Fruit fly (Drosophila melanogaster) whole organism, pupa: ENCODE data around the gene RtcB.

Experiments
- CG10348 ChIP-seq: fragments of 200-800 bp; sonication (Bioruptor generic); IDR thresholded peaks from 2 replicates; pipeline ENCODE4 v1.3.6; 2022; ENCODE audit warnings: missing biosample characterization, missing genetic modification characterization
- CG12605 ChIP-seq: fragments of 200-800 bp; sonication (Bioruptor generic); IDR thresholded peaks from 2 replicates; pipeline ENCODE4 v1.3.6; 2022; ENCODE audit warnings: missing biosample characterization, missing genetic modification characterization
- CG13204 ChIP-seq: fragments of 200-800 bp; sonication (Bioruptor generic); optimal IDR thresholded peaks from 2 replicates; lab custom pipeline; 2018; ENCODE audit warnings: missing biosample characterization, mild to moderate bottlenecking, missing genetic modification characterization, moderate library complexity
- CG14655 ChIP-seq: fragments of 200-800 bp; sonication (Bioruptor generic); optimal IDR thresholded peaks from 3 replicates; lab custom pipeline; 2017; ENCODE audit warnings: mild to moderate bottlenecking, missing biosample characterization, missing genetic modification reagents, missing genetic modification characterization
- CG15710 ChIP-seq: fragments of 200-800 bp; sonication (Bioruptor generic); optimal IDR thresholded peaks from 2 replicates; lab custom pipeline; 2018; ENCODE audit warnings: missing biosample characterization, mild to moderate bottlenecking, missing genetic modification characterization, moderate library complexity
- CG4496 ChIP-seq: fragments of 200-800 bp; sonication (Bioruptor generic); IDR thresholded peaks from 3 replicates; pipeline ENCODE4 v1.3.6; 2022; ENCODE audit warnings: missing biosample characterization, missing genetic modification characterization
- CG9948 ChIP-seq: fragments of 200-800 bp; sonication (Bioruptor generic); optimal IDR thresholded peaks from 2 replicates; lab custom pipeline; 2018; ENCODE audit warnings: missing biosample characterization, mild to moderate bottlenecking, missing genetic modification characterization, moderate library complexity
- EcR ChIP-seq: fragments of 200-800 bp; sonication (Bioruptor generic); optimal IDR thresholded peaks from 3 replicates; lab custom pipeline; 2019; ENCODE audit warnings: missing biosample characterization, missing genetic modification characterization, mild to moderate bottlenecking, moderate library complexity, missing genetic modification reagents
- Pif1B ChIP-seq: fragments of 200-800 bp; sonication (Bioruptor generic); optimal IDR thresholded peaks from 3 replicates; lab custom pipeline; 2016; ENCODE audit warnings: missing biosample characterization, missing genetic modification characterization
- fd96Ca ChIP-seq: fragments of 200-800 bp; sonication (Bioruptor generic); IDR thresholded peaks from 3 replicates; pipeline ENCODE4 v1.3.6; 2022; ENCODE audit warnings: missing biosample characterization, missing genetic modification characterization

DNA sequence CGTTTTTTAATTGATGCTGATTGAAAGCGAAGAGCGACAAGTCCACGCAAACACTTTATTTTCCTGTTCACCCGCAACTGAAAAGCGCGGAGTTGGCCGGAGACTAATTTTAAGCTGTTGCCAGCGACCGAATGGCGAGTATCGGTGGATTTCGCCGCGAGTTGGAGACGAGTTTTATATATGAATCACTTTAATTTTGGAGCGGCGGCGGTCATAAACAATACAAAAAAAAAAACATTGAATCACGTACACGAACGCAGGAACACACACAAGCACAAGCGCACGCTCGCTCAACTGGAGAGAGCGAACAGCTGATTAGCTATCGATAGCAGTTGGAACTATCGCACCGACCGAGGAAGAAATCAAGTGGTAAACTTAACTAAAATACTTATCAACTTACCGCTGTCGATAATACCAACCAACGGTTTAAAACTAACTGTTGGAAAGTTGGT is 4.1 kb upstream of the RtcB start, which contains the start of gene Pax:
- TF ChIP-seq Pif1B (peak; percentile 2), CG12605 (GFP tag; lab: Robert Waterston, UW) (peak; percentile 57; the same call in 1 of the 2 replicates), EcR (GFP tag; lab: Kevin White, UChicago) (peak; percentile 23), CG4496 (GFP tag; lab: Robert Waterston, UW) (peak; percentile 62; the same call in 2 of the 3 replicates), CG9948 (tag; lab: Kevin White, UChicago) (no peak), CG10348 (GFP tag; lab: Robert Waterston, UW) (no peak), fd96Ca (no peak), CG14655 (no peak), CG15710 (tag; lab: Kevin White, UChicago) (peak; percentile 9), CG13204 (GFP tag; lab: Kevin White, UChicago) (peak; percentile 52)
